Worm (Caenorhabditis elegans) whole organism, early embryonic: ENCODE measurements around the gene B0284.3.
"Not testable (repeated sequence)": the region's sequence is repeated elsewhere in the genome, so short reads cannot be mapped to it uniquely, and the experiment has no call there.

Experiments
- ama-1 ChIP-seq: fragments of 150-350 bp; optimal IDR thresholded peaks from 2 replicates; lab custom pipeline; 2014
- ceh-13 ChIP-seq: fragments of 200-800 bp; sonication (Bioruptor generic); optimal IDR thresholded peaks from 2 replicates; lab custom pipeline; 2018; ENCODE audit warnings: mild to moderate bottlenecking, missing genetic modification characterization, missing compliant biosample characterization
- ceh-36 ChIP-seq: sonication (generic microtip); optimal IDR thresholded peaks from 2 replicates; lab custom pipeline; 2016; ENCODE audit warnings: missing genetic modification characterization, inconsistent platforms, missing compliant biosample characterization
- ets-7 ChIP-seq: sonication (generic microtip); optimal IDR thresholded peaks from 2 replicates; lab custom pipeline; 2016; ENCODE audit warnings: missing genotype, missing genetic modification characterization, missing compliant biosample characterization
- flt-1 ChIP-seq: fragments of 200-800 bp; sonication (Bioruptor generic); IDR thresholded peaks from 2 replicates; pipeline ENCODE4 v1.3.6; 2022; ENCODE audit warnings: missing genetic modification characterization, missing compliant biosample characterization
- hmbx-1 ChIP-seq: sonication (generic microtip); optimal IDR thresholded peaks from 2 replicates; lab custom pipeline; 2016; ENCODE audit warnings: mild to moderate bottlenecking, missing genetic modification characterization, missing compliant biosample characterization
- hmg-4 ChIP-seq: fragments of 200-800 bp; sonication (Bioruptor generic); optimal IDR thresholded peaks from 2 replicates; lab custom pipeline; 2018; ENCODE audit warnings: mild to moderate bottlenecking, missing genetic modification characterization, missing compliant biosample characterization
- hnd-1 ChIP-seq: sonication (generic microtip); optimal IDR thresholded peaks from 2 replicates; lab custom pipeline; 2016; ENCODE audit warnings: missing genetic modification characterization, missing compliant biosample characterization
- pes-1 ChIP-seq: fragments of 200-800 bp; sonication (Bioruptor generic); IDR thresholded peaks from 2 replicates; pipeline ENCODE4 v1.3.6; 2022; ENCODE audit warnings: missing genetic modification reagents, missing genetic modification characterization, missing compliant biosample characterization
- sea-1 ChIP-seq: fragments of 200-800 bp; sonication (Bioruptor generic); conservative IDR thresholded peaks from 2 replicates; pipeline ENCODE4 v1.3.6; 2022; ENCODE audit warnings: missing genetic modification characterization, missing compliant biosample characterization
- tra-4 ChIP-seq: sonication (generic microtip); optimal IDR thresholded peaks from 2 replicates; lab custom pipeline; 2017; ENCODE audit warnings: missing genetic modification characterization, missing compliant biosample characterization

ce11 chrIII:4369381-4369809 is 10.2 kb downstream of the B0284.3 start:
- TF ChIP-seq ama-1 (lab: Kevin White, UChicago); hnd-1 (tag; lab: Kevin White, UChicago); tra-4 (tag; lab: Kevin White, UChicago): not testable (repeated sequence)
- peak; percentile 40 for TF ChIP-seq hmbx-1 (tag; lab: Kevin White, UChicago)
- TF ChIP-seq sea-1 (GFP tag; lab: Robert Waterston, UW): peak; percentile 75; the same call in 1 of the 2 replicates
- peak; percentile 85 for TF ChIP-seq flt-1 (GFP tag; lab: Robert Waterston, UW)
- TF ChIP-seq ceh-13: peak; percentile 22
- TF ChIP-seq pes-1: peak; percentile 89
- peak; percentile 40 for TF ChIP-seq ets-7
- TF ChIP-seq hmg-4: peak; percentile 75
- peak; percentile 23 for TF ChIP-seq ceh-36 (tag; lab: Kevin White, UChicago)
